Fruit fly (Drosophila melanogaster) whole organism, embryonic: ENCODE results near the gene CG7231.

Experiments
- Asciz ChIP-seq: fragments of 200-800 bp; sonication (Bioruptor generic); optimal IDR thresholded peaks from 2 replicates; lab custom pipeline; 2017; ENCODE audit warnings: missing biosample characterization, mild to moderate bottlenecking, missing genetic modification characterization, missing genetic modification reagents
- B-H2 ChIP-seq: fragments of 200-800 bp; sonication (Bioruptor generic); optimal IDR thresholded peaks from 2 replicates; lab custom pipeline; 2018; ENCODE audit warnings: missing biosample characterization, mild to moderate bottlenecking, missing genetic modification characterization
- CG10209 ChIP-seq: fragments of 200-800 bp; sonication (Bioruptor generic); optimal IDR thresholded peaks from 3 replicates; lab custom pipeline; 2017; ENCODE audit warnings: missing biosample characterization, mild to moderate bottlenecking, missing genetic modification characterization, missing genetic modification reagents
- CG10274 ChIP-seq: fragments of 200-800 bp; sonication (Bioruptor generic); optimal IDR thresholded peaks from 3 replicates; lab custom pipeline; 2017; ENCODE audit warnings: missing biosample characterization, mild to moderate bottlenecking, missing genetic modification characterization
- CG11093 ChIP-seq: fragments of 200-800 bp; sonication (Bioruptor generic); IDR thresholded peaks from 3 replicates; pipeline ENCODE4 v1.3.6; 2022; ENCODE audit warnings: missing biosample characterization, missing genetic modification characterization
- CG1233 ChIP-seq: fragments of 200-800 bp; sonication (Bioruptor generic); optimal IDR thresholded peaks from 4 replicates; lab custom pipeline; 2018; ENCODE audit warnings: missing biosample characterization, mild to moderate bottlenecking, missing genetic modification characterization
- CG13123 ChIP-seq: fragments of 200-800 bp; sonication (Bioruptor generic); optimal IDR thresholded peaks from 2 replicates; lab custom pipeline; 2016; ENCODE audit warnings: missing biosample characterization, missing genetic modification characterization
- CG14441 ChIP-seq: fragments of 200-800 bp; sonication (Bioruptor generic); IDR thresholded peaks from 2 replicates; pipeline ENCODE4 v1.3.6; 2022; ENCODE audit warnings: missing biosample characterization, missing genetic modification characterization
- CG15011 ChIP-seq: fragments of 200-800 bp; sonication (Bioruptor generic); optimal IDR thresholded peaks from 3 replicates; lab custom pipeline; 2018; ENCODE audit warnings: missing biosample characterization, mild to moderate bottlenecking, missing genetic modification characterization
- CG15696 ChIP-seq: fragments of 200-800 bp; sonication (Bioruptor generic); optimal IDR thresholded peaks from 2 replicates; lab custom pipeline; 2019; ENCODE audit warnings: missing biosample characterization, mild to moderate bottlenecking, missing genetic modification characterization, moderate library complexity
- CG17328 ChIP-seq: fragments of 200-800 bp; sonication (Bioruptor generic); IDR thresholded peaks from 2 replicates; pipeline ENCODE4 v1.3.6; 2022; ENCODE audit warnings: missing biosample characterization, missing genetic modification characterization
- CG17385 ChIP-seq: fragments of 200-800 bp; sonication (Bioruptor generic); optimal IDR thresholded peaks from 3 replicates; lab custom pipeline; 2018; ENCODE audit warnings: missing biosample characterization, mild to moderate bottlenecking, missing genetic modification characterization
- CG1792 ChIP-seq: fragments of 200-800 bp; sonication (Bioruptor generic); optimal IDR thresholded peaks from 2 replicates; lab custom pipeline; 2016; ENCODE audit warnings: missing biosample characterization, missing genetic modification characterization
- CG2129 ChIP-seq: fragments of 200-800 bp; sonication (Bioruptor generic); IDR thresholded peaks from 2 replicates; pipeline ENCODE4 v1.3.6; 2022; ENCODE audit warnings: missing biosample characterization, missing genetic modification characterization; ENCODE audit not compliant: partially characterized antibody
- CG2199 ChIP-seq: fragments of 200-800 bp; sonication (Bioruptor generic); IDR thresholded peaks from 3 replicates; pipeline ENCODE4 v1.3.6; 2022; ENCODE audit warnings: missing biosample characterization, missing genetic modification characterization
- CG2202 ChIP-seq: fragments of 200-800 bp; sonication (Bioruptor generic); optimal IDR thresholded peaks from 2 replicates; lab custom pipeline; 2018; ENCODE audit warnings: missing biosample characterization, mild to moderate bottlenecking, missing genetic modification characterization
- CG31224 ChIP-seq: fragments of 200-800 bp; sonication (Bioruptor generic); IDR thresholded peaks from 2 replicates; pipeline ENCODE4 v1.3.6; 2022; ENCODE audit warnings: missing biosample characterization, missing genetic modification characterization
- CG32532 ChIP-seq: fragments of 200-800 bp; sonication (Bioruptor generic); IDR thresholded peaks from 2 replicates; pipeline ENCODE4 v1.3.6; 2022; ENCODE audit warnings: missing biosample characterization, missing genetic modification characterization
- CG33557 ChIP-seq: fragments of 200-800 bp; sonication (Bioruptor generic); optimal IDR thresholded peaks from 2 replicates; lab custom pipeline; 2019; ENCODE audit warnings: missing biosample characterization, mild to moderate bottlenecking, missing genetic modification characterization, moderate library complexity
- CG6175 ChIP-seq: fragments of 200-800 bp; sonication (Bioruptor generic); IDR thresholded peaks from 3 replicates; pipeline ENCODE4 v1.3.6; 2022; ENCODE audit warnings: missing biosample characterization, missing genetic modification characterization
- CG8290 ChIP-seq, 3 experiments: fragments of 200-800 bp; sonication (Bioruptor generic); optimal IDR thresholded peaks; 2 replicates each; lab custom pipeline; 2016 to 2019; ENCODE audit warnings: missing biosample characterization in 3 of 3, missing genetic modification characterization in 3 of 3, mild to moderate bottlenecking in 2 of 3, moderate library complexity in 1 of 3
- CG9727 ChIP-seq: fragments of 200-800 bp; sonication (Bioruptor generic); optimal IDR thresholded peaks from 3 replicates; lab custom pipeline; 2017; ENCODE audit warnings: missing biosample characterization, mild to moderate bottlenecking, missing genetic modification characterization
- Dek ChIP-seq: fragments of 200-800 bp; sonication (Bioruptor generic); optimal IDR thresholded peaks from 3 replicates; lab custom pipeline; 2019; ENCODE audit warnings: missing biosample characterization, mild to moderate bottlenecking, missing genetic modification characterization, moderate library complexity
- Fer1 ChIP-seq: fragments of 200-800 bp; sonication (Bioruptor generic); optimal IDR thresholded peaks from 2 replicates; lab custom pipeline; 2017; ENCODE audit warnings: missing biosample characterization, mild to moderate bottlenecking, missing genetic modification characterization
- Lpt ChIP-seq: fragments of >200 bp; optimal IDR thresholded peaks from 2 replicates; lab custom pipeline; 2018; ENCODE audit warnings: missing biosample characterization, missing genetic modification characterization
- Rx ChIP-seq: fragments of 200-800 bp; sonication (Bioruptor generic); IDR thresholded peaks from 2 replicates; pipeline ENCODE4 v1.3.6; 2022; ENCODE audit warnings: missing biosample characterization, missing genetic modification characterization
- Sox102F ChIP-seq: fragments of 200-800 bp; sonication (Bioruptor generic); optimal IDR thresholded peaks from 2 replicates; lab custom pipeline; 2018; ENCODE audit warnings: missing biosample characterization, mild to moderate bottlenecking, missing genetic modification characterization, moderate library complexity
- Usf ChIP-seq: fragments of 200-800 bp; sonication (Bioruptor generic); optimal IDR thresholded peaks from 2 replicates; lab custom pipeline; 2017; ENCODE audit warnings: missing genotype, missing biosample characterization, missing genetic modification characterization
- ac ChIP-seq: fragments of 200-800 bp; sonication (Bioruptor generic); optimal IDR thresholded peaks from 3 replicates; lab custom pipeline; 2017; ENCODE audit warnings: missing biosample characterization, mild to moderate bottlenecking, missing genetic modification characterization
- cas ChIP-seq: fragments of 200-800 bp; sonication (Bioruptor generic); IDR thresholded peaks from 2 replicates; pipeline ENCODE4 v1.3.6; 2022; ENCODE audit warnings: missing biosample characterization, missing genetic modification characterization
- cwo ChIP-seq: fragments of 200-800 bp; sonication (Bioruptor generic); optimal IDR thresholded peaks from 3 replicates; lab custom pipeline; 2017; ENCODE audit warnings: missing biosample characterization, missing genetic modification characterization, mild to moderate bottlenecking, moderate library complexity, missing genetic modification reagents
- danr ChIP-seq: fragments of 200-800 bp; sonication (Bioruptor generic); IDR thresholded peaks from 2 replicates; pipeline ENCODE4 v1.3.6; 2022; ENCODE audit warnings: missing biosample characterization, missing genetic modification characterization
- disco-r ChIP-seq: fragments of 200-800 bp; sonication (Bioruptor generic); optimal IDR thresholded peaks from 2 replicates; lab custom pipeline; 2016; ENCODE audit warnings: missing biosample characterization, missing genetic modification characterization
- dmrt11E ChIP-seq: fragments of 200-800 bp; sonication (Bioruptor generic); optimal IDR thresholded peaks from 3 replicates; lab custom pipeline; 2018; ENCODE audit warnings: missing biosample characterization, mild to moderate bottlenecking, missing genetic modification characterization, moderate library complexity
- grau ChIP-seq: fragments of 200-800 bp; optimal IDR thresholded peaks from 3 replicates; lab custom pipeline; 2019; ENCODE audit warnings: missing biosample characterization, mild to moderate bottlenecking, missing genetic modification characterization, moderate library complexity
- her ChIP-seq: fragments of 200-800 bp; sonication (Bioruptor generic); optimal IDR thresholded peaks from 2 replicates; lab custom pipeline; 2016; ENCODE audit warnings: missing biosample characterization, missing genetic modification characterization
- kah ChIP-seq: fragments of 200-800 bp; sonication (Bioruptor generic); optimal IDR thresholded peaks from 2 replicates; lab custom pipeline; 2018; ENCODE audit warnings: missing biosample characterization, mild to moderate bottlenecking, missing genetic modification characterization
- knrl ChIP-seq: fragments of 200-800 bp; sonication (Bioruptor generic); IDR thresholded peaks from 3 replicates; pipeline ENCODE4 v1.3.6; 2022; ENCODE audit warnings: missing biosample characterization, missing genetic modification characterization; ENCODE audit not compliant: partially characterized antibody
- luna ChIP-seq: fragments of 200-800 bp; sonication (Bioruptor generic); optimal IDR thresholded peaks from 2 replicates; lab custom pipeline; 2016; ENCODE audit warnings: missing biosample characterization, missing genetic modification characterization
- mirr ChIP-seq: fragments of 200-800 bp; sonication (Bioruptor generic); optimal IDR thresholded peaks from 3 replicates; lab custom pipeline; 2018; ENCODE audit warnings: missing biosample characterization, mild to moderate bottlenecking, missing genetic modification characterization
- nau ChIP-seq: fragments of 200-800 bp; sonication (Bioruptor generic); optimal IDR thresholded peaks from 3 replicates; lab custom pipeline; 2017; ENCODE audit warnings: missing biosample characterization, mild to moderate bottlenecking, missing genetic modification characterization, missing genetic modification reagents
- nmo ChIP-seq: fragments of 200-800 bp; sonication (Bioruptor generic); optimal IDR thresholded peaks from 2 replicates; lab custom pipeline; 2018; ENCODE audit warnings: missing biosample characterization, mild to moderate bottlenecking, missing genetic modification characterization, moderate library complexity
- pfk ChIP-seq: fragments of 200-800 bp; sonication (Bioruptor generic); optimal IDR thresholded peaks from 2 replicates; lab custom pipeline; 2018; ENCODE audit warnings: missing biosample characterization, mild to moderate bottlenecking, missing genetic modification characterization, moderate library complexity
- pros ChIP-seq: fragments of 200-800 bp; sonication (Bioruptor generic); optimal IDR thresholded peaks from 3 replicates; lab custom pipeline; 2019; ENCODE audit warnings: missing biosample characterization, mild to moderate bottlenecking, missing genetic modification characterization, moderate library complexity
- sim ChIP-seq: fragments of 200-800 bp; sonication (Bioruptor generic); IDR thresholded peaks from 2 replicates; pipeline ENCODE4 v1.3.6; 2022; ENCODE audit warnings: missing biosample characterization, missing genetic modification characterization
- sob ChIP-seq: fragments of 200-800 bp; sonication (Bioruptor generic); IDR thresholded peaks from 2 replicates; pipeline ENCODE4 v1.3.6; 2022; ENCODE audit warnings: missing biosample characterization, missing genetic modification characterization
- trh ChIP-seq: fragments of 200-800 bp; sonication (Bioruptor generic); optimal IDR thresholded peaks from 2 replicates; lab custom pipeline; 2016; ENCODE audit warnings: missing biosample characterization, missing genetic modification characterization
- vvl ChIP-seq: fragments of 200-800 bp; sonication (Bioruptor generic); IDR thresholded peaks from 2 replicates; pipeline ENCODE4 v1.3.6; 2022; ENCODE audit warnings: missing biosample characterization, missing genetic modification characterization

Gene CG7231

dm6 chr2L:7957068-7957868 is 26.5 kb upstream of the CG7231 start (continued):
- TF ChIP-seq nau (GFP tag; lab: Kevin White, UChicago) (peak; percentile 36), Dek (tag; lab: Kevin White, UChicago) (peak; percentile 20), cwo (peak; percentile 61), CG2202 (no peak), CG15696 (no peak), danr (GFP tag; lab: Robert Waterston, UW) (peak; percentile 67; the same call in 1 of the 2 replicates), luna (no peak), CG10274 (GFP tag; lab: Kevin White, UChicago) (no peak), Fer1 (GFP tag; lab: Kevin White, UChicago) (peak; percentile 12), Rx (GFP tag; lab: Robert Waterston, UW) (no peak), dmrt11E (tag; lab: Kevin White, UChicago) (peak; percentile 0), nmo (GFP tag; lab: Kevin White, UChicago) (peak; percentile 62), ac (GFP tag; lab: Kevin White, UChicago) (no peak), sim (GFP tag; lab: Robert Waterston, UW) (no peak), CG6175 (GFP tag; lab: Robert Waterston, UW) (peak; percentile 60; the same call in 1 of the 3 replicates), knrl (GFP tag; lab: Robert Waterston, UW) (no peak), CG15011 (peak; percentile 7), trh (GFP tag; lab: Kevin White, UChicago) (no peak), sob (no peak), CG11093 (GFP tag; lab: Robert Waterston, UW) (peak; percentile 49; the same call in 1 of the 3 replicates), CG13123 (GFP tag; lab: Kevin White, UChicago) (no peak), CG1233 (GFP tag; lab: Kevin White, UChicago) (no peak), Lpt (no peak), CG33557 (GFP tag; lab: Kevin White, UChicago) (no peak), her (GFP tag; lab: Kevin White, UChicago) (no peak), CG2199 (GFP tag; lab: Robert Waterston, UW) (no peak), vvl (no peak), grau (tag; lab: Kevin White, UChicago) (peak; percentile 74), CG32532 (GFP tag; lab: Robert Waterston, UW) (no peak; the same call in 1 of the 2 replicates), Usf (GFP tag; lab: Kevin White, UChicago) (no peak), disco-r (no peak), kah (GFP tag; lab: Kevin White, UChicago) (no peak), CG17385 (GFP tag; lab: Kevin White, UChicago) (peak; percentile 47), B-H2 (GFP tag; lab: Kevin White, UChicago) (no peak), pfk (GFP tag; lab: Kevin White, UChicago) (no peak), Asciz (GFP tag; lab: Kevin White, UChicago) (peak; percentile 46), cas (no peak), mirr (GFP tag; lab: Kevin White, UChicago) (no peak), CG14441 (GFP tag; lab: Robert Waterston, UW) (0 out of 2 replicates have a peak, but pooled peaks have one; percentile 13), CG31224 (no peak; the same call in 1 of the 2 replicates), CG8290 (GFP tag; optimal IDR thresholded peaks at IDR 0.05; lab: Kevin White, UChicago) (no peak), CG8290 (tag; optimal IDR thresholded peaks at IDR 0.05; lab: Kevin White, UChicago) (peak in 1 of 2 experiments; percentile 23), pros (no peak), CG9727 (peak; percentile 39), CG1792 (no peak), CG10209 (GFP tag; lab: Kevin White, UChicago) (peak; percentile 67), CG2129 (no peak), CG17328 (GFP tag; lab: Robert Waterston, UW) (peak; percentile 25; the same call in 1 of the 2 replicates), Sox102F (GFP tag; lab: Kevin White, UChicago) (peak; percentile 83)
